Worm (Caenorhabditis elegans) whole organism, young adult: ENCODE results near the gene EEED8.4.

Experiments
- B0019.2 ChIP-seq: fragments of 200-800 bp; sonication (Bioruptor generic); conservative IDR thresholded peaks from 2 replicates; pipeline ENCODE4 v1.3.6; 2022; ENCODE audit warnings: missing genetic modification reagents, missing genetic modification characterization, missing compliant biosample characterization
- F33H1.4 ChIP-seq: fragments of 200-800 bp; sonication (Bioruptor generic); IDR thresholded peaks from 2 replicates; pipeline ENCODE4 v1.3.6; 2022; ENCODE audit warnings: missing genetic modification reagents, missing genetic modification characterization, missing compliant biosample characterization
- F37B4.10 ChIP-seq: fragments of 200-800 bp; sonication (Bioruptor generic); IDR thresholded peaks from 2 replicates; pipeline ENCODE4 v1.3.6; 2022; ENCODE audit warnings: missing genetic modification characterization, missing compliant biosample characterization
- F57A8.1 ChIP-seq: fragments of 200-800 bp; sonication (Bioruptor generic); optimal IDR thresholded peaks from 2 replicates; lab custom pipeline; 2018; ENCODE audit warnings: mild to moderate bottlenecking, missing genetic modification characterization, moderate library complexity, missing compliant biosample characterization
- T26A5.8 ChIP-seq: sonication (generic microtip); optimal IDR thresholded peaks from 2 replicates; lab custom pipeline; 2016; ENCODE audit warnings: missing genetic modification characterization, missing compliant biosample characterization
- Y56A3A.18 ChIP-seq: fragments of 200-800 bp; sonication (Bioruptor generic); IDR thresholded peaks from 2 replicates; pipeline ENCODE4 v1.3.6; 2022; ENCODE audit warnings: missing genetic modification reagents, missing genetic modification characterization, missing compliant biosample characterization
- bed-1 ChIP-seq: fragments of 200-800 bp; sonication (Bioruptor generic); IDR thresholded peaks from 2 replicates; pipeline ENCODE4 v1.3.6; 2022; ENCODE audit warnings: missing genetic modification reagents, missing genetic modification characterization, missing compliant biosample characterization
- bed-2 ChIP-seq: fragments of 200-800 bp; sonication (Bioruptor generic); IDR thresholded peaks from 2 replicates; pipeline ENCODE4 v1.3.6; 2022; ENCODE audit warnings: missing genetic modification reagents, missing genetic modification characterization, missing compliant biosample characterization
- cebp-1 ChIP-seq, 2 experiments: fragments of 200-800 bp in 1 of 2; sonication (Bioruptor generic) in 1 of 2; sonication (generic microtip) in 1 of 2; IDR thresholded peaks in 1 of 2; optimal IDR thresholded peaks in 1 of 2; 2 replicates each; pipeline versions ENCODE4 v1.3.6 to Lab custom; 2017 to 2022; ENCODE audit warnings: missing compliant biosample characterization in 2 of 2, missing genetic modification characterization in 2 of 2, mild to moderate bottlenecking in 1 of 2, missing genetic modification reagents in 1 of 2, moderate library complexity in 1 of 2
- ceh-100 ChIP-seq: fragments of 200-800 bp; sonication (Bioruptor generic); IDR thresholded peaks from 2 replicates; pipeline ENCODE4 v1.3.6; 2022; ENCODE audit warnings: missing genetic modification reagents, missing genetic modification characterization, missing compliant biosample characterization
- ceh-27 ChIP-seq: fragments of 200-800 bp; sonication (Bioruptor generic); optimal IDR thresholded peaks from 2 replicates; lab custom pipeline; 2018; ENCODE audit warnings: mild to moderate bottlenecking, missing genetic modification characterization, moderate library complexity, missing compliant biosample characterization
- ceh-79 ChIP-seq: sonication (generic microtip); optimal IDR thresholded peaks from 2 replicates; lab custom pipeline; 2017; ENCODE audit warnings: mild to moderate bottlenecking, missing genetic modification characterization, missing compliant biosample characterization
- ceh-91 ChIP-seq: fragments of 200-800 bp; sonication (Bioruptor generic); IDR thresholded peaks from 2 replicates; pipeline ENCODE4 v1.3.6; 2022; ENCODE audit warnings: missing genetic modification reagents, missing genetic modification characterization, missing compliant biosample characterization
- die-1 ChIP-seq: sonication (generic microtip); optimal IDR thresholded peaks from 2 replicates; lab custom pipeline; 2016; ENCODE audit warnings: missing genotype, mild to moderate bottlenecking, missing genetic modification characterization, missing compliant biosample characterization
- efl-1 ChIP-seq: fragments of 150-350 bp; optimal IDR thresholded peaks from 2 replicates; lab custom pipeline; 2014; ENCODE audit warnings: missing biosample characterization, missing genetic modification reagents, missing genetic modification characterization
- egl-44 ChIP-seq: fragments of 200-800 bp; sonication (Bioruptor generic); IDR thresholded peaks from 2 replicates; pipeline ENCODE4 v1.3.6; 2022; ENCODE audit warnings: missing genetic modification reagents, missing genetic modification characterization, missing compliant biosample characterization
- ekl-4 ChIP-seq: fragments of 200-800 bp; sonication (Bioruptor generic); IDR thresholded peaks from 2 replicates; pipeline ENCODE4 v1.3.6; 2022; ENCODE audit warnings: missing genetic modification reagents, missing genetic modification characterization, missing compliant biosample characterization
- gei-17 ChIP-seq: fragments of 200-800 bp; sonication (Bioruptor generic); optimal IDR thresholded peaks from 2 replicates; lab custom pipeline; 2018; ENCODE audit warnings: mild to moderate bottlenecking, missing genetic modification characterization, missing compliant biosample characterization
- hmg-1.2 ChIP-seq: fragments of 200-800 bp; sonication (Bioruptor generic); IDR thresholded peaks from 2 replicates; pipeline ENCODE4 v1.3.6; 2022; ENCODE audit warnings: missing genetic modification reagents, missing genetic modification characterization, missing compliant biosample characterization
- hsf-1 ChIP-seq: fragments of 200-800 bp; sonication (Bioruptor generic); IDR thresholded peaks from 2 replicates; pipeline ENCODE4 v1.3.6; 2022; ENCODE audit warnings: missing genetic modification reagents, missing genetic modification characterization, missing compliant biosample characterization
- lin-54 ChIP-seq: fragments of 200-800 bp; sonication (Bioruptor generic); optimal IDR thresholded peaks from 2 replicates; lab custom pipeline; 2018; ENCODE audit warnings: mild to moderate bottlenecking, missing genetic modification characterization, missing compliant biosample characterization
- lir-1 ChIP-seq: fragments of 200-800 bp; sonication (Bioruptor generic); conservative IDR thresholded peaks from 2 replicates; pipeline ENCODE4 v1.3.6; 2022; ENCODE audit warnings: missing genetic modification reagents, missing genetic modification characterization, missing compliant biosample characterization
- lsl-1 ChIP-seq: fragments of 200-800 bp; sonication (Bioruptor generic); optimal IDR thresholded peaks from 2 replicates; lab custom pipeline; 2018; ENCODE audit warnings: mild to moderate bottlenecking, missing genetic modification characterization, moderate library complexity, missing compliant biosample characterization
- madf-3 ChIP-seq: fragments of 200-800 bp; sonication (Bioruptor generic); IDR thresholded peaks from 2 replicates; pipeline ENCODE4 v1.3.6; 2022; ENCODE audit warnings: missing genetic modification reagents, missing genetic modification characterization, missing compliant biosample characterization
- madf-6 ChIP-seq: fragments of 200-800 bp; sonication (Bioruptor generic); IDR thresholded peaks from 2 replicates; pipeline ENCODE4 v1.3.6; 2022; ENCODE audit warnings: missing genetic modification reagents, missing genetic modification characterization, missing compliant biosample characterization
- madf-8 ChIP-seq: fragments of 200-800 bp; sonication (Bioruptor generic); conservative IDR thresholded peaks from 2 replicates; pipeline ENCODE4 v1.3.6; 2022; ENCODE audit warnings: missing genetic modification reagents, missing genetic modification characterization, missing compliant biosample characterization
- mxl-1 ChIP-seq: sonication (generic microtip); optimal IDR thresholded peaks from 2 replicates; lab custom pipeline; 2016; ENCODE audit warnings: missing genetic modification characterization, missing compliant biosample characterization
- pha-4 ChIP-seq: fragments of 150-350 bp; sonication (generic microtip); optimal IDR thresholded peaks from 2 replicates; lab custom pipeline; 2014; ENCODE audit warnings: missing biosample characterization, missing genetic modification reagents, missing genetic modification characterization
- rpc-1 ChIP-seq, 2 experiments: fragments of 150-350 bp in 1 of 2; sonication (generic microtip) in 1 of 2; optimal IDR thresholded peaks; 2 replicates each; lab custom pipeline; 2014 to 2018; ENCODE audit warnings: missing biosample characterization in 1 of 2, missing genetic modification characterization in 1 of 2, missing genetic modification reagents in 1 of 2, missing genotype in 1 of 2
- snpc-1.3 ChIP-seq: sonication (generic microtip); optimal IDR thresholded peaks from 2 replicates; lab custom pipeline; 2017; ENCODE audit warnings: missing genetic modification characterization, mild to moderate bottlenecking, missing compliant biosample characterization, antibody characterized with exemption, moderate library complexity, missing genotype, missing genetic modification reagents; ENCODE audit not compliant: insufficient read depth
- snpc-3.4 ChIP-seq: sonication (generic microtip); optimal IDR thresholded peaks from 2 replicates; lab custom pipeline; 2017; ENCODE audit warnings: missing genetic modification characterization, mild to moderate bottlenecking, missing compliant biosample characterization, antibody characterized with exemption, moderate library complexity, missing genotype, missing genetic modification reagents
- somi-1 ChIP-seq: fragments of 200-800 bp; sonication (Bioruptor generic); optimal IDR thresholded peaks from 2 replicates; lab custom pipeline; 2018; ENCODE audit warnings: mild to moderate bottlenecking, missing genetic modification characterization, missing compliant biosample characterization
- xnd-1 ChIP-seq: sonication (generic microtip); optimal IDR thresholded peaks from 2 replicates; lab custom pipeline; 2016; ENCODE audit warnings: missing genotype, missing genetic modification reagents, missing genetic modification characterization, missing compliant biosample characterization
- ztf-18 ChIP-seq: sonication (generic microtip); optimal IDR thresholded peaks from 2 replicates; lab custom pipeline; 2016; ENCODE audit warnings: missing genotype, mild to moderate bottlenecking, missing genetic modification characterization, missing compliant biosample characterization
- ztf-22 ChIP-seq: fragments of 200-800 bp; sonication (Bioruptor generic); optimal IDR thresholded peaks from 2 replicates; lab custom pipeline; 2018; ENCODE audit warnings: mild to moderate bottlenecking, missing genetic modification characterization, moderate library complexity, missing compliant biosample characterization
- ztf-28 ChIP-seq: fragments of 200-800 bp; sonication (Bioruptor generic); IDR thresholded peaks from 2 replicates; pipeline ENCODE4 v1.3.6; 2022; ENCODE audit warnings: missing genetic modification reagents, missing genetic modification characterization, missing compliant biosample characterization
- ztf-6 ChIP-seq: fragments of 200-800 bp; sonication (Bioruptor generic); IDR thresholded peaks from 2 replicates; pipeline ENCODE4 v1.3.6; 2022; ENCODE audit warnings: missing genetic modification reagents, missing genetic modification characterization, missing compliant biosample characterization

Gene EEED8.4

ce11 chrII:5395594-5395993 lies 13.5 kb upstream of the EEED8.4 start, which contains the start of gene pink-1:
TSS of gene pink-1 (minus strand) at chrII:5395694.
- no peak for TF ChIP-seq T26A5.8
- TF ChIP-seq somi-1 (GFP tag; lab: Kevin White, UChicago), result no peak
- no peak for TF ChIP-seq ekl-4

- peak; percentile 83; the same call in 1 of the 2 replicates for TF ChIP-seq hmg-1.2 (GFP tag; lab: Robert Waterston, UW)
- TF ChIP-seq die-1 (tag; lab: Kevin White, UChicago), result no peak
- TF ChIP-seq madf-3 (GFP tag; lab: Robert Waterston, UW), result no peak
Measured at ce11 chrII:5398779-5399178, 10.3 kb upstream of the EEED8.4 start, which contains the start of gene fbxl-3. TSS of gene fbxl-3 (minus strand) at chrII:5398902.

- TF ChIP-seq pha-4 (tag; lab: Kevin White, UChicago) (peak; percentile 22), snpc-1.3 (tag; lab: Kevin White, UChicago) (peak; percentile 23), madf-3 (GFP tag; lab: Robert Waterston, UW) (no peak), rpc-1 (optimal IDR thresholded peaks at IDR 0.05; lab: Kevin White, UChicago) (peak; percentile 14), rpc-1 (tag; optimal IDR thresholded peaks at IDR 0.05; lab: Kevin White, UChicago) (no peak)
Measured at ce11 chrII:5399201-5399600, 9.9 kb upstream of the EEED8.4 start, which contains the start of gene mog-5. TSS of gene mog-5 (plus strand) at chrII:5399538.

- TF ChIP-seq lir-1, result no peak
- TF ChIP-seq gei-17, result no peak
- no peak for TF ChIP-seq ceh-91
- TF ChIP-seq ceh-79 (tag; lab: Kevin White, UChicago), result no peak
- no peak for TF ChIP-seq lsl-1 (GFP tag; lab: Kevin White, UChicago)
- no peak for TF ChIP-seq ceh-100 (GFP tag; lab: Robert Waterston, UW)
- TF ChIP-seq bed-1 (GFP tag; lab: Robert Waterston, UW), result no peak
- TF ChIP-seq ztf-6 (GFP tag; lab: Robert Waterston, UW), result no peak
- TF ChIP-seq, all 124 proteins: peak for 0
Measured at ce11 chrII:5407548-5407947, 1.6 kb upstream of the EEED8.4 start, which contains the start of gene clec-141. TSS of gene clec-141 (minus strand) at chrII:5407648.

- TF ChIP-seq snpc-3.4 (tag; lab: Kevin White, UChicago), result no peak
- TF ChIP-seq F57A8.1, result no peak
- no peak for TF ChIP-seq egl-44 (GFP tag; lab: Robert Waterston, UW)
Measured at ce11 chrII:5412467-5412866, 3.3 kb downstream of the EEED8.4 start, which contains the start of the genes EEED8.13 and EEED8.18. TSS of gene EEED8.13 (minus strand) at chrII:5412567. TSS of gene EEED8.18 (minus strand) at chrII:5412610.

ce11 chrII:5414040-5414439 lies 4.9 kb downstream of the EEED8.4 start, which contains the start of the genes EEED8.14 and EEED8.3:
TSS of gene EEED8.14 (minus strand) at chrII:5414052.
TSS of gene EEED8.3 (plus strand) at chrII:5414276.
- peak; percentile 61 for TF ChIP-seq madf-8 (GFP tag; lab: Robert Waterston, UW)
- no peak for TF ChIP-seq hmg-1.2 (GFP tag; lab: Robert Waterston, UW)
- no peak for TF ChIP-seq efl-1 (GFP tag; lab: Kevin White, UChicago)
- TF ChIP-seq lsl-1 (GFP tag; lab: Kevin White, UChicago), result peak; percentile 90
- TF ChIP-seq hsf-1 (GFP tag; lab: Robert Waterston, UW), result no peak
- TF ChIP-seq F33H1.4 (GFP tag; lab: Robert Waterston, UW), result peak; percentile 85
- TF ChIP-seq ceh-100 (GFP tag; lab: Robert Waterston, UW), result no peak
- TF ChIP-seq xnd-1 (tag; lab: Kevin White, UChicago), result peak; percentile 80
- no peak for TF ChIP-seq ztf-28 (GFP tag; lab: Robert Waterston, UW)
- no peak for TF ChIP-seq cebp-1 (GFP tag; IDR thresholded peaks at IDR 0.05; lab: Robert Waterston, UW)
- TF ChIP-seq cebp-1 (tag; optimal IDR thresholded peaks at IDR 0.05; lab: Kevin White, UChicago), result no peak
- no peak for TF ChIP-seq F37B4.10
- no peak for TF ChIP-seq ceh-27 (GFP tag; lab: Kevin White, UChicago)
- peak; percentile 0 for TF ChIP-seq snpc-1.3 (tag; lab: Kevin White, UChicago)
- TF ChIP-seq ztf-18, result no peak
- no peak for TF ChIP-seq mxl-1 (tag; lab: Kevin White, UChicago)
- no peak for TF ChIP-seq B0019.2 (GFP tag; lab: Robert Waterston, UW)
- TF ChIP-seq madf-6 (GFP tag; lab: Robert Waterston, UW), result peak; percentile 80
- no peak for TF ChIP-seq bed-2 (GFP tag; lab: Robert Waterston, UW)
- no peak for TF ChIP-seq Y56A3A.18
- TF ChIP-seq ztf-22 (GFP tag; lab: Kevin White, UChicago), result no peak
- peak; percentile 13 for TF ChIP-seq lin-54 (GFP tag; lab: Kevin White, UChicago)
- TF ChIP-seq rpc-1 (optimal IDR thresholded peaks at IDR 0.05; lab: Kevin White, UChicago), result no peak
- no peak for TF ChIP-seq rpc-1 (tag; optimal IDR thresholded peaks at IDR 0.05; lab: Kevin White, UChicago)
